Worm (Caenorhabditis elegans) whole organism, L2 larva: ENCODE results near the gene C23H4.6.
A peak's percentile ranks its signal among the peaks of the same experiment; 100 is the strongest.

Experiments
- F13H6.1 ChIP-seq: sonication (generic microtip); optimal IDR thresholded peaks from 2 replicates; lab custom pipeline; 2016; ENCODE audit warnings: missing genetic modification characterization, missing compliant biosample characterization
- R02D3.7 ChIP-seq: fragments of 150-350 bp; optimal IDR thresholded peaks from 2 replicates; lab custom pipeline; 2014; ENCODE audit warnings: missing biosample characterization, missing genetic modification characterization
- Y55F3AM.14 ChIP-seq: fragments of 200-800 bp; sonication (Bioruptor generic); optimal IDR thresholded peaks from 2 replicates; lab custom pipeline; 2018; ENCODE audit warnings: mild to moderate bottlenecking, missing genetic modification characterization, missing compliant biosample characterization
- alr-1 ChIP-seq: fragments of 150-350 bp; optimal IDR thresholded peaks from 2 replicates; lab custom pipeline; 2014; ENCODE audit warnings: missing biosample characterization, missing genetic modification characterization
- aly-2 ChIP-seq: fragments of 150-350 bp; optimal IDR thresholded peaks from 2 replicates; lab custom pipeline; 2014; ENCODE audit warnings: missing biosample characterization, missing genetic modification characterization
- ceh-16 ChIP-seq: fragments of 150-350 bp; optimal IDR thresholded peaks from 2 replicates; lab custom pipeline; 2014; ENCODE audit warnings: missing biosample characterization, missing genetic modification characterization
- crh-2 ChIP-seq: sonication (generic microtip); optimal IDR thresholded peaks from 2 replicates; lab custom pipeline; 2017; ENCODE audit warnings: missing biosample characterization, missing genetic modification characterization
- dmd-4 ChIP-seq: sonication (generic microtip); optimal IDR thresholded peaks from 2 replicates; lab custom pipeline; 2017; ENCODE audit warnings: missing biosample characterization, missing genetic modification characterization
- egl-27 ChIP-seq: sonication (generic microtip); optimal IDR thresholded peaks from 3 replicates; lab custom pipeline; 2017; ENCODE audit warnings: missing biosample characterization, missing genetic modification reagents, missing genetic modification characterization
- elt-1 ChIP-seq: fragments of 150-350 bp; optimal IDR thresholded peaks from 2 replicates; lab custom pipeline; 2014; ENCODE audit warnings: missing biosample characterization, missing genetic modification characterization
- elt-3 ChIP-seq: sonication (generic microtip); optimal IDR thresholded peaks from 2 replicates; lab custom pipeline; 2017; ENCODE audit warnings: missing biosample characterization, missing genetic modification characterization
- fos-1 ChIP-seq: fragments of 150-350 bp; optimal IDR thresholded peaks from 2 replicates; lab custom pipeline; 2014; ENCODE audit warnings: missing biosample characterization, missing genetic modification characterization
- lin-13 ChIP-seq: fragments of 150-350 bp; optimal IDR thresholded peaks from 2 replicates; lab custom pipeline; 2014; ENCODE audit warnings: missing biosample characterization, missing genetic modification reagents, missing genetic modification characterization
- lin-39 ChIP-seq: fragments of 150-350 bp; optimal IDR thresholded peaks from 2 replicates; lab custom pipeline; 2014; ENCODE audit warnings: missing biosample characterization, missing genetic modification reagents, missing genetic modification characterization
- mab-5 ChIP-seq: fragments of 150-350 bp; optimal IDR thresholded peaks from 2 replicates; lab custom pipeline; 2014; ENCODE audit warnings: missing biosample characterization, missing genetic modification characterization
- mbf-1 ChIP-seq: sonication (generic microtip); optimal IDR thresholded peaks from 2 replicates; lab custom pipeline; 2017; ENCODE audit warnings: missing biosample characterization, missing genetic modification characterization
- nhr-10 ChIP-seq: sonication (generic microtip); optimal IDR thresholded peaks from 2 replicates; lab custom pipeline; 2017; ENCODE audit warnings: missing biosample characterization, missing genetic modification characterization
- nhr-11 ChIP-seq: fragments of 150-350 bp; optimal IDR thresholded peaks from 2 replicates; lab custom pipeline; 2014; ENCODE audit warnings: missing biosample characterization, missing genetic modification characterization
- nhr-21 ChIP-seq: fragments of 150-350 bp; optimal IDR thresholded peaks from 2 replicates; lab custom pipeline; 2014; ENCODE audit warnings: missing biosample characterization, missing genetic modification characterization
- nhr-23 ChIP-seq: fragments of 150-350 bp; optimal IDR thresholded peaks from 2 replicates; lab custom pipeline; 2014; ENCODE audit warnings: missing biosample characterization, missing genetic modification reagents, missing genetic modification characterization
- nhr-237 ChIP-seq: fragments of 150-350 bp; optimal IDR thresholded peaks from 2 replicates; lab custom pipeline; 2014; ENCODE audit warnings: missing biosample characterization, missing genetic modification characterization
- nhr-25 ChIP-seq: fragments of 150-350 bp; sonication (generic microtip); optimal IDR thresholded peaks from 3 replicates; lab custom pipeline; 2014; ENCODE audit warnings: missing biosample characterization, missing genetic modification characterization
- nhr-6 ChIP-seq: fragments of 150-350 bp; optimal IDR thresholded peaks from 2 replicates; lab custom pipeline; 2014; ENCODE audit warnings: missing biosample characterization, missing genetic modification characterization
- nhr-77 ChIP-seq: fragments of 150-350 bp; optimal IDR thresholded peaks from 2 replicates; lab custom pipeline; 2014; ENCODE audit warnings: missing biosample characterization, missing genetic modification characterization
- peb-1 ChIP-seq: fragments of 150-350 bp; optimal IDR thresholded peaks from 2 replicates; lab custom pipeline; 2014; ENCODE audit warnings: missing biosample characterization, missing genetic modification characterization
- sem-4 ChIP-seq: fragments of 150-350 bp; optimal IDR thresholded peaks from 2 replicates; lab custom pipeline; 2014; ENCODE audit warnings: missing biosample characterization, missing genetic modification reagents, missing genetic modification characterization
- skn-1 ChIP-seq: sonication (generic microtip); optimal IDR thresholded peaks from 2 replicates; lab custom pipeline; 2017; ENCODE audit warnings: missing biosample characterization, missing genetic modification characterization
- sma-3 ChIP-seq: sonication (generic microtip); optimal IDR thresholded peaks from 2 replicates; lab custom pipeline; 2016; ENCODE audit warnings: missing genetic modification reagents, missing genetic modification characterization, missing compliant biosample characterization
- sma-9 ChIP-seq, 2 experiments: fragments of 150-350 bp in 1 of 2; sonication (generic microtip) in 1 of 2; optimal IDR thresholded peaks; 2 replicates each; lab custom pipeline; 2014 to 2016; ENCODE audit warnings: missing genetic modification characterization in 2 of 2, mild to moderate bottlenecking in 1 of 2, missing biosample characterization in 1 of 2, missing compliant biosample characterization in 1 of 2, missing genetic modification reagents in 1 of 2, moderate library complexity in 1 of 2
- snpc-4 ChIP-seq: fragments of 150-350 bp; optimal IDR thresholded peaks from 2 replicates; lab custom pipeline; 2014; ENCODE audit warnings: missing biosample characterization, missing genetic modification characterization
- unc-39 ChIP-seq: fragments of 150-350 bp; optimal IDR thresholded peaks from 2 replicates; lab custom pipeline; 2014; ENCODE audit warnings: missing biosample characterization, missing genetic modification characterization
- unc-55 ChIP-seq: fragments of 150-350 bp; sonication (generic microtip); optimal IDR thresholded peaks from 3 replicates; lab custom pipeline; 2014; ENCODE audit warnings: missing biosample characterization, missing genetic modification reagents, missing genetic modification characterization
- unc-62 ChIP-seq: fragments of 150-350 bp; optimal IDR thresholded peaks from 2 replicates; lab custom pipeline; 2014; ENCODE audit warnings: missing biosample characterization, missing genetic modification reagents, missing genetic modification characterization
- zag-1 ChIP-seq: fragments of 150-350 bp; optimal IDR thresholded peaks from 2 replicates; lab custom pipeline; 2014; ENCODE audit warnings: missing biosample characterization, missing genetic modification characterization

Gene C23H4.6

ce11 chrX:12222723-12223122 lies 12.7 kb upstream of the C23H4.6 start:
- no peak for TF ChIP-seq unc-55 (GFP tag; lab: Kevin White, UChicago)
- TF ChIP-seq lin-39 (tag; lab: Kevin White, UChicago) = no peak
- TF ChIP-seq ceh-16 (tag; lab: Kevin White, UChicago) = no peak
- TF ChIP-seq unc-39 (tag; lab: Kevin White, UChicago) = no peak

ce11 chrX:12225970-12226369 lies 9.4 kb upstream of the C23H4.6 start, which contains the start of gene cest-9.1:
cest-9.1 (plus strand) TSS chrX:12226182.
- TF ChIP-seq fos-1 = peak; percentile 57
- no peak for TF ChIP-seq nhr-6 (tag; lab: Kevin White, UChicago)

- TF ChIP-seq skn-1 (tag; lab: Kevin White, UChicago) (no peak), R02D3.7 (tag; lab: Kevin White, UChicago) (no peak), lin-39 (tag; lab: Kevin White, UChicago) (no peak), sem-4 (tag; lab: Kevin White, UChicago) (no peak), nhr-237 (no peak), nhr-10 (no peak), elt-3 (tag; lab: Kevin White, UChicago) (no peak), dmd-4 (no peak), snpc-4 (no peak), mab-5 (tag; lab: Kevin White, UChicago) (no peak), sma-3 (GFP tag; lab: Kevin White, UChicago) (no peak), nhr-11 (tag; lab: Kevin White, UChicago) (no peak), nhr-25 (tag; lab: Kevin White, UChicago) (no peak), nhr-77 (tag; lab: Kevin White, UChicago) (no peak)
Observed at ce11 chrX:12227130-12227529, 8.3 kb upstream of the C23H4.6 start.

- TF ChIP-seq zag-1 (tag; lab: Kevin White, UChicago) (no peak), egl-27 (tag; lab: Kevin White, UChicago) (no peak), nhr-25 (tag; lab: Kevin White, UChicago) (no peak), nhr-6 (tag; lab: Kevin White, UChicago) (no peak), nhr-23 (tag; lab: Kevin White, UChicago) (no peak), elt-3 (tag; lab: Kevin White, UChicago) (no peak), peb-1 (tag; lab: Kevin White, UChicago) (no peak), lin-13 (GFP tag; lab: Kevin White, UChicago) (no peak), Y55F3AM.14 (GFP tag; lab: Kevin White, UChicago) (no peak), nhr-10 (no peak), elt-1 (tag; lab: Kevin White, UChicago) (no peak), mbf-1 (tag; lab: Kevin White, UChicago) (no peak), nhr-237 (no peak), mab-5 (tag; lab: Kevin White, UChicago) (no peak), alr-1 (tag; lab: Kevin White, UChicago) (no peak), nhr-21 (tag; lab: Kevin White, UChicago) (no peak)
Observed at ce11 chrX:12229651-12230050, 5.8 kb upstream of the C23H4.6 start, which contains the start of gene cest-7. cest-7 (plus strand) TSS chrX:12229951.

- no peak for TF ChIP-seq aly-2 (tag; lab: Kevin White, UChicago)
- TF ChIP-seq fos-1 = peak; percentile 11
Observed at ce11 chrX:12230357-12230756, 5.0 kb upstream of the C23H4.6 start.

ce11 chrX:12234424-12234823 lies 982 bp upstream of the C23H4.6 start:
- peak; percentile 6 for TF ChIP-seq crh-2 (tag; lab: Kevin White, UChicago)
- TF ChIP-seq egl-27 (tag; lab: Kevin White, UChicago) = no peak
- no peak for TF ChIP-seq nhr-23 (tag; lab: Kevin White, UChicago)
- peak; percentile 39 for TF ChIP-seq fos-1

- TF ChIP-seq sem-4 (tag; lab: Kevin White, UChicago) = no peak
- TF ChIP-seq F13H6.1 (tag; lab: Kevin White, UChicago) = no peak
- TF ChIP-seq unc-62 (GFP tag; lab: Kevin White, UChicago) = no peak
- TF ChIP-seq nhr-77 (tag; lab: Kevin White, UChicago) = no peak
- TF ChIP-seq lin-39 (tag; lab: Kevin White, UChicago) = no peak
- peak; percentile 13 for TF ChIP-seq fos-1
- peak; percentile 7 for TF ChIP-seq sma-9 (GFP tag; optimal IDR thresholded peaks at IDR 0.05; lab: Kevin White, UChicago)
- no peak for TF ChIP-seq sma-9 (tag; optimal IDR thresholded peaks at IDR 0.05; lab: Kevin White, UChicago)
Observed at ce11 chrX:12241457-12241856, 6.1 kb downstream of the C23H4.6 start, which contains the start of gene cest-3. cest-3 (plus strand) TSS chrX:12241646.
